Worm (Caenorhabditis elegans): ENCODE results near the gene pat-2.
"Not testable (repeated sequence)": the region's sequence is repeated elsewhere in the genome, so short reads cannot be mapped to it uniquely, and the experiment has no call there.

- TF ChIP-seq nhr-76 (tag; optimal IDR thresholded peaks at IDR 0.05); nhr-25 (tag; optimal IDR thresholded peaks at IDR 0.05; ENCODE audit: borderline replicate concordance, insufficient read depth); daf-16 (GFP tag; optimal IDR thresholded peaks at IDR 0.05); daf-16 (tag; optimal IDR thresholded peaks at IDR 0.05); nhr-42 (GFP tag; IDR thresholded peaks at IDR 0.05); mdl-1 (tag; optimal IDR thresholded peaks at IDR 0.05); ceh-82 (tag; optimal IDR thresholded peaks at IDR 0.05); ces-1 (GFP tag; optimal IDR thresholded peaks at IDR 0.05); dpl-1 (GFP tag; optimal IDR thresholded peaks at IDR 0.05); ama-1 (optimal IDR thresholded peaks at IDR 0.05); skn-1 (tag; optimal IDR thresholded peaks at IDR 0.05); spr-3 (GFP tag; optimal IDR thresholded peaks at IDR 0.05); aly-2 (tag; optimal IDR thresholded peaks at IDR 0.05); egl-27 (tag; optimal IDR thresholded peaks at IDR 0.05); D1046.2 (GFP tag; IDR thresholded peaks at IDR 0.05): not testable (repeated sequence)
Measured at ce11 chrIII:8860741-8861140, 42.0 kb downstream of the pat-2 start.

Data from whole organism, L4 larva.